Fruit fly (Drosophila melanogaster) whole organism, embryonic: Measurements from ENCODE around the gene tutl.

Experiments used
- Camta ChIP-seq: fragments of 200-800 bp; sonication (Bioruptor generic); optimal IDR thresholded peaks from 2 replicates; lab custom pipeline; 2016; ENCODE audit warnings: missing biosample characterization, missing genetic modification characterization
- ato ChIP-seq: fragments of 200-800 bp; sonication (Bioruptor generic); IDR thresholded peaks from 2 replicates; pipeline ENCODE4 v1.3.6; 2022; ENCODE audit warnings: missing biosample characterization, missing genetic modification characterization; ENCODE audit not compliant: partially characterized antibody
- grau ChIP-seq: fragments of 200-800 bp; optimal IDR thresholded peaks from 3 replicates; lab custom pipeline; 2019; ENCODE audit warnings: missing biosample characterization, mild to moderate bottlenecking, missing genetic modification characterization, moderate library complexity
- sug ChIP-seq: fragments of 200-800 bp; optimal IDR thresholded peaks from 2 replicates; lab custom pipeline; 2019; ENCODE audit warnings: missing biosample characterization, mild to moderate bottlenecking, missing genetic modification characterization, moderate library complexity
- tna ChIP-seq: fragments of 200-800 bp; sonication (Bioruptor generic); IDR thresholded peaks from 2 replicates; pipeline ENCODE4 v1.3.6; 2022; ENCODE audit warnings: missing biosample characterization, missing genetic modification characterization; ENCODE audit not compliant: partially characterized antibody

dm6 chr2L:4370592-4370991, 87.6 kb downstream of the tutl start:
- no peak for TF ChIP-seq grau (tag; lab: Kevin White, UChicago)
- no peak for TF ChIP-seq ato (GFP tag; lab: Robert Waterston, UW)
- TF ChIP-seq Camta (GFP tag; lab: Kevin White, UChicago): no peak
- no peak for TF ChIP-seq sug (tag; lab: Kevin White, UChicago)
- no peak for TF ChIP-seq tna (GFP tag; lab: Robert Waterston, UW)
